Worm (Caenorhabditis elegans) whole organism, mixed stage, embryonic: ENCODE data around the gene skpt-1.

Source experiments
- drap-1 ChIP-seq: fragments of 200-800 bp; sonication (Bioruptor generic); optimal IDR thresholded peaks from 3 replicates; lab custom pipeline; 2018; ENCODE audit warnings: mild to moderate bottlenecking, missing genetic modification characterization, missing compliant biosample characterization
- elt-1 ChIP-seq: sonication (generic microtip); optimal IDR thresholded peaks from 2 replicates; lab custom pipeline; 2017; ENCODE audit warnings: missing genetic modification characterization, mild to moderate bottlenecking, missing compliant biosample characterization, antibody characterized with exemption, moderate library complexity, borderline replicate concordance; ENCODE audit not compliant: insufficient read depth
- elt-3 ChIP-seq: fragments of 150-350 bp; optimal IDR thresholded peaks from 2 replicates; lab custom pipeline; 2014; ENCODE audit warnings: missing biosample characterization, missing genetic modification characterization
- hlh-1 ChIP-seq: fragments of 150-350 bp; optimal IDR thresholded peaks from 2 replicates; lab custom pipeline; 2014; ENCODE audit warnings: missing biosample characterization, missing genetic modification reagents, missing genetic modification characterization
- lin-13 ChIP-seq: fragments of 150-350 bp; optimal IDR thresholded peaks from 2 replicates; lab custom pipeline; 2014; ENCODE audit warnings: missing biosample characterization, missing genetic modification characterization
- mab-5 ChIP-seq: fragments of 150-350 bp; optimal IDR thresholded peaks from 2 replicates; lab custom pipeline; 2014; ENCODE audit warnings: missing biosample characterization, missing genetic modification characterization
- nhr-2 ChIP-seq: fragments of 150-350 bp; optimal IDR thresholded peaks from 2 replicates; lab custom pipeline; 2014; ENCODE audit warnings: missing biosample characterization, missing genetic modification characterization
- nhr-28 ChIP-seq: fragments of 150-350 bp; optimal IDR thresholded peaks from 2 replicates; lab custom pipeline; 2014; ENCODE audit warnings: missing biosample characterization, missing genetic modification characterization
- pha-4 ChIP-seq: fragments of 150-350 bp; optimal IDR thresholded peaks from 2 replicates; lab custom pipeline; 2018; ENCODE audit warnings: missing biosample characterization, missing genetic modification reagents, missing genetic modification characterization
- unc-39 ChIP-seq: fragments of 150-350 bp; optimal IDR thresholded peaks from 2 replicates; lab custom pipeline; 2014; ENCODE audit warnings: missing biosample characterization, missing genetic modification characterization
- unc-62 ChIP-seq: fragments of 150-350 bp; optimal IDR thresholded peaks from 2 replicates; lab custom pipeline; 2014; ENCODE audit warnings: missing biosample characterization, missing genetic modification reagents, missing genetic modification characterization

- TF ChIP-seq nhr-28 (tag; lab: Kevin White, UChicago) (no peak), unc-39 (tag; lab: Kevin White, UChicago) (no peak), mab-5 (tag; lab: Kevin White, UChicago) (no peak), drap-1 (no peak), pha-4 (tag; lab: Kevin White, UChicago) (no peak), unc-62 (GFP tag; lab: Kevin White, UChicago) (no peak), nhr-2 (no peak), elt-1 (no peak), lin-13 (tag; lab: Kevin White, UChicago) (no peak), elt-3 (tag; lab: Kevin White, UChicago) (no peak), hlh-1 (tag; lab: Kevin White, UChicago) (peak; percentile 81)
These were observed 30.3 kb downstream of the skpt-1 start for ce11 chrIII:5417921-5418320.
